Worm (Caenorhabditis elegans): Measurements from ENCODE around the gene F55B11.3.

The F55B11.3 gene

DNA sequence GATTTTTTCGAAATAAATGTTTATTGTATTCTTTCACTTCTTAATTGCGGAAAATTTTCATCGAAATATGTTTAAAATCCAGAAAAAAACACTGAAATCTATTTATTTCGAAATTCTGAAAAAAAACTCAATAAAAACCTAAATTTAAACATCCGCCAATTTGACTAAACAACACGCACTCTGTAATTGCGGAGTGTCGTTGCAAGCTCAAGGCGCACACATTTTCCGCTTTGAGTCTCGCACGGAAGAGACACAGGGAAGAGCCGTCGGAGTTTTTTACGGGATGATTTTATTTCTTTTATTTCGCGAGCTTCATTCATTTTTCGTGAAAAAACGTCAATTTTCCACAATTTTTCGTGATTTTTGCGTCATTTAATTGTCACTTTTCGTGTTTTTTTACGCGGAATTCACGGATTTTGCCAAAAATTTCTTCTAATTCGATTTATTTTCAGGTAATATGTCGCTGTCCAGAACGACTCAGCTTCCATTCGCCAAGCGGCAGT, 39.6 kb downstream of the F55B11.3 start, which contains the start of gene dld-1 (continued):
- TF ChIP-seq zfp-3 (GFP tag; conservative IDR thresholded peaks at IDR 0.05) (0 out of 2 replicates have a peak, but pooled peaks have one; percentile 33), lin-39 (tag; optimal IDR thresholded peaks at IDR 0.05) (peak; percentile 30), jun-1 (tag; optimal IDR thresholded peaks at IDR 0.05) (peak; percentile 88), daf-16 (GFP tag; optimal IDR thresholded peaks at IDR 0.05) (peak in 1 of 2 experiments; percentile 10), daf-16 (tag; optimal IDR thresholded peaks at IDR 0.05) (peak; percentile 79), pha-4 (GFP tag; IDR thresholded peaks at IDR 0.05) (peak; percentile 82), pha-4 (tag; optimal IDR thresholded peaks at IDR 0.05) (peak; percentile 92), lin-38 (GFP tag; IDR thresholded peaks at IDR 0.05) (peak; percentile 83), hmg-1.1 (GFP tag; IDR thresholded peaks at IDR 0.05) (peak; percentile 94), ztf-7 (tag; optimal IDR thresholded peaks at IDR 0.05) (peak; percentile 96), dve-1 (tag; optimal IDR thresholded peaks at IDR 0.05; ENCODE audit: insufficient read depth) (peak; percentile 99), dpl-1 (GFP tag; optimal IDR thresholded peaks at IDR 0.05) (peak; percentile 100), nhr-25 (tag; optimal IDR thresholded peaks at IDR 0.05; ENCODE audit: borderline replicate concordance, insufficient read depth) (peak; percentile 79), F49E8.2 (tag; optimal IDR thresholded peaks at IDR 0.05; ENCODE audit: borderline replicate concordance) (peak; percentile 46), hlh-11 (tag; optimal IDR thresholded peaks at IDR 0.05) (peak; percentile 84), nhr-102 (tag; optimal IDR thresholded peaks at IDR 0.05) (peak; percentile 84), nhr-6 (tag; optimal IDR thresholded peaks at IDR 0.05) (peak; percentile 96), nhr-28 (tag; optimal IDR thresholded peaks at IDR 0.05) (peak; percentile 90), ctbp-1 (GFP tag; IDR thresholded peaks at IDR 0.05) (peak; percentile 69), lsy-2 (tag; optimal IDR thresholded peaks at IDR 0.05) (peak; percentile 89 to 97), nhr-48 (tag; optimal IDR thresholded peaks at IDR 0.05) (peak; percentile 60), nhr-11 (tag; optimal IDR thresholded peaks at IDR 0.05) (peak; percentile 90), unc-62 (GFP tag; optimal IDR thresholded peaks at IDR 0.05 in 1 of 2) (peak in 1 of 2 experiments; percentile 75), unc-62 (tag; optimal IDR thresholded peaks at IDR 0.05) (no peak), hlh-30 (tag; optimal IDR thresholded peaks at IDR 0.05; ENCODE audit: insufficient read depth) (peak; percentile 97), saeg-2 (GFP tag; IDR thresholded peaks at IDR 0.05) (0 out of 2 replicates have a peak, but pooled peaks have one; percentile 54), Y75B8A.6 (GFP tag; IDR thresholded peaks at IDR 0.05) (no peak), snpc-4 (tag; optimal IDR thresholded peaks at IDR 0.05) (peak; percentile 69), unc-130 (GFP tag; optimal IDR thresholded peaks at IDR 0.05) (peak; percentile 67), spr-1 (tag; optimal IDR thresholded peaks at IDR 0.05) (peak; percentile 21), T26A8.4 (GFP tag; IDR thresholded peaks at IDR 0.05) (peak; percentile 87; the same call in 1 of the 2 replicates), aha-1 (tag) (peak; percentile 99), ceh-28 (tag; optimal IDR thresholded peaks at IDR 0.05) (no peak), hif-1 (tag; optimal IDR thresholded peaks at IDR 0.05) (peak in 1 of 2 experiments; percentile 80), set-16 (GFP tag; IDR thresholded peaks at IDR 0.05) (no peak), pqm-1 (tag; optimal IDR thresholded peaks at IDR 0.05) (no peak), daf-12 (tag; optimal IDR thresholded peaks at IDR 0.05) (no peak), ceh-32 (tag; optimal IDR thresholded peaks at IDR 0.05; ENCODE audit: poor library complexity) (no peak), nhr-77 (tag; optimal IDR thresholded peaks at IDR 0.05) (peak; percentile 97), D1046.2 (GFP tag; IDR thresholded peaks at IDR 0.05) (0 out of 2 replicates have a peak, but pooled peaks have one; percentile 51)

DNA sequence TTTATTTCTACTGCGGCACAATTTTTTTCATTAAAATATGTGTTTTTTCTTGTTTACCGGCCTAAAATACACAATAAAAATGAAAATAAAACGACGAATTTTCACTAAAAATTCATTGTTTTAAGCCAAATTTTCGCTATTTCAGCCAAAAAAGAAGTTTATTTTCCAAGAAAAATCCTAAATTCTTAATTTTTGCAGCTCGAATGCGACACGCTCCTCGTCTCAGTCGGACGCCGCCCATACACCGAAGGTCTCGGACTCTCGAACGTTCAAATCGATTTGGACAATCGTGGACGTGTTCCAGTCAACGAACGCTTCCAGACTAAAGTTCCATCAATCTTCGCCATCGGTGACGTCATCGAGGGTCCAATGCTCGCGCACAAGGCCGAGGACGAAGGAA, 41.6 kb downstream of the F55B11.3 start:
- no peak for TF ChIP-seq egl-27 (tag; optimal IDR thresholded peaks at IDR 0.05)
- no peak for TF ChIP-seq lin-13 (GFP tag; optimal IDR thresholded peaks at IDR 0.05)
- TF ChIP-seq nhr-28 (tag; optimal IDR thresholded peaks at IDR 0.05) = no peak
- peak; percentile 72 for TF ChIP-seq aha-1 (tag)
- TF ChIP-seq hif-1 (tag; optimal IDR thresholded peaks at IDR 0.05) = no peak

Data from whole organism, L4 larva.